Worm (Caenorhabditis elegans): ENCODE results near the gene cbp-3.

- TF ChIP-seq ama-1 (optimal IDR thresholded peaks at IDR 0.05) (no peak), ceh-13 (GFP tag; optimal IDR thresholded peaks at IDR 0.05) (no peak)
These were observed 20.9 kb upstream of the cbp-3 start, which contains the start of gene mam-7 for ce11 chrIII:9892855-9893254.
